Fruit fly (Drosophila melanogaster): ENCODE measurements around the gene CG8281.

Gene CG8281

DNA sequence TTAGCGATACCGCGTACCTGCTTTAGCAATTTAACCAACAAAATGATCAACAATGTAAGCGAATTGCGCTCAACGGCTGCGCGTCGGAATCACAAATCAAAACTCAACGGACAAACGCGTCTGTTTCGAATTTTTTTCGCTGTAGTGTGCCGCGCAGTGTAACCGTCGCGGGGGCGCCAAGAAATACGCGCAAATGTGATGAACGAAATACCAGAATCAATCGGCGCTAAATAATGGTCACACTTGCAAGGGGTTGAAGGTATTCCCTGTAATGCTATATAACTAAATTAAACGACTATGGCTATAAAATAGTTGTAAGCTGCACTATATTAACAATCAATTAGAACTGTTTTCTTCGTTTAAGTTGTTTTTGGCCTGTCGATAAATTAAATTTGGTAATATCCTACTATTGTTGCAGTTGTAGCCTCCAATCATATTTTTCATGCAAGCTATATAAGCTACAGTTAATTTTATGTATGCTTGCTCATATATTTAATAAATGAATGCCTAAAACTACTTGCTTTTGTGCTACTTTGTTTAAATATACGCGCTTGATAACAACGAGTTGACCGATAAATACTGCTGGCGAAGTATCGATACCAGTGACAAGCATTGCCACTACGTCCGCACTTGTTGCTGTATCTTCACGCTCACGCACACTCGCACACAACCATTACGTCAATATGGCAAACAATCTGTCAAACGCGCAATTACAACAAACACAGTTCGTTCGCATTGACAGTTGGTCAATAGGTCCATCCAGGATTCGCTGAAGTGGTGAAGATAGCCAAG, at the start of gene CG8281, which contains the start of gene pbl:
Gene CG8281, plus strand, starts transcription at position 699 of the 792 bp plus-strand sequence.
Gene pbl, minus strand, starts transcription at position 190 of the 792 bp plus-strand sequence.
- no peak for TF ChIP-seq dmrt93B (GFP tag; optimal IDR thresholded peaks at IDR 0.05)
- TF ChIP-seq Vsx2 (GFP tag; optimal IDR thresholded peaks at IDR 0.05; ENCODE audit: partially characterized antibody): no peak
- TF ChIP-seq foxo (GFP tag; optimal IDR thresholded peaks at IDR 0.05): peak in 1 of 2 experiments; percentile 45
- TF ChIP-seq br (GFP tag; optimal IDR thresholded peaks at IDR 0.05): no peak
- TF ChIP-seq CG9705 (GFP tag; optimal IDR thresholded peaks at IDR 0.05): peak; percentile 28
- no peak for TF ChIP-seq Hr83 (GFP tag; optimal IDR thresholded peaks at IDR 0.05; ENCODE audit: poor library complexity, severe bottlenecking)
- no peak for TF ChIP-seq N (GFP tag; optimal IDR thresholded peaks at IDR 0.05)
- TF ChIP-seq h (GFP tag; optimal IDR thresholded peaks at IDR 0.05): peak; percentile 18
- no peak for TF ChIP-seq usp (GFP tag; optimal IDR thresholded peaks at IDR 0.05)
- no peak for TF ChIP-seq pan (optimal IDR thresholded peaks at IDR 0.05)
- TF ChIP-seq psq (GFP tag; optimal IDR thresholded peaks at IDR 0.05): peak; percentile 24
- no peak for TF ChIP-seq dsf (GFP tag; optimal IDR thresholded peaks at IDR 0.05; ENCODE audit: borderline replicate concordance)
- peak; percentile 31 for TF ChIP-seq Sp1 (GFP tag; optimal IDR thresholded peaks at IDR 0.05)
- TF ChIP-seq brk (GFP tag; optimal IDR thresholded peaks at IDR 0.05): no peak
- no peak for TF ChIP-seq Jra (GFP tag; optimal IDR thresholded peaks at IDR 0.05)
- no peak for TF ChIP-seq jim (GFP tag; optimal IDR thresholded peaks at IDR 0.05)
- peak; percentile 48 for TF ChIP-seq sv (GFP tag; optimal IDR thresholded peaks at IDR 0.05)
- TF ChIP-seq CrebA (GFP tag; optimal IDR thresholded peaks at IDR 0.05; ENCODE audit: borderline replicate concordance): no peak
- no peak for TF ChIP-seq GATAd (GFP tag; optimal IDR thresholded peaks at IDR 0.05)
- peak; percentile 42 for TF ChIP-seq Hnf4 (GFP tag; optimal IDR thresholded peaks at IDR 0.05)
- TF ChIP-seq dl (GFP tag; optimal IDR thresholded peaks at IDR 0.05; ENCODE audit: insufficient read depth in 1 of 2, partially characterized antibody in 2 of 2): no peak
- TF ChIP-seq Dfd (GFP tag; optimal IDR thresholded peaks at IDR 0.05): no peak
- no peak for TF ChIP-seq Rel (GFP tag; optimal IDR thresholded peaks at IDR 0.05)
- no peak for TF ChIP-seq Rel (tag; optimal IDR thresholded peaks at IDR 0.05)
- TF ChIP-seq lola (GFP tag; optimal IDR thresholded peaks at IDR 0.05): no peak
- TF ChIP-seq CG32264 (GFP tag; optimal IDR thresholded peaks at IDR 0.05): no peak
- no peak for TF ChIP-seq tai (GFP tag; optimal IDR thresholded peaks at IDR 0.05)
- TF ChIP-seq Dif (GFP tag; optimal IDR thresholded peaks at IDR 0.05; ENCODE audit: partially characterized antibody): no peak
- TF ChIP-seq Myc (optimal IDR thresholded peaks at IDR 0.05): no peak
- TF ChIP-seq Mio (GFP tag; optimal IDR thresholded peaks at IDR 0.05): no peak
- peak; percentile 29 for TF ChIP-seq rgr (GFP tag; optimal IDR thresholded peaks at IDR 0.05)
- peak; percentile 15 for TF ChIP-seq fru (GFP tag; optimal IDR thresholded peaks at IDR 0.05)
- peak; percentile 0 for TF ChIP-seq ey (GFP tag; optimal IDR thresholded peaks at IDR 0.05)
- no peak for TF ChIP-seq Abd-B (GFP tag; optimal IDR thresholded peaks at IDR 0.05)
- peak; percentile 51 for TF ChIP-seq HLH106 (tag; optimal IDR thresholded peaks at IDR 0.05)
- TF ChIP-seq woc (GFP tag; optimal IDR thresholded peaks at IDR 0.05): peak; percentile 48
- no peak for TF ChIP-seq Hr78 (GFP tag; optimal IDR thresholded peaks at IDR 0.05)
- TF ChIP-seq OdsH (GFP tag; optimal IDR thresholded peaks at IDR 0.05): no peak
- TF ChIP-seq sage (GFP tag; optimal IDR thresholded peaks at IDR 0.05): no peak

dm6 chr3L:7863267-7863765, 48.9 kb upstream of the CG8281 start:
- TF ChIP-seq Hr78 (GFP tag; optimal IDR thresholded peaks at IDR 0.05) (no peak), dl (GFP tag; optimal IDR thresholded peaks at IDR 0.05; ENCODE audit: insufficient read depth in 1 of 2, partially characterized antibody in 2 of 2) (no peak), CG9705 (GFP tag; optimal IDR thresholded peaks at IDR 0.05) (no peak), Hnf4 (GFP tag; optimal IDR thresholded peaks at IDR 0.05) (no peak), jim (GFP tag; optimal IDR thresholded peaks at IDR 0.05) (no peak), N (GFP tag; optimal IDR thresholded peaks at IDR 0.05) (no peak), br (GFP tag; optimal IDR thresholded peaks at IDR 0.05) (no peak), Vsx2 (GFP tag; optimal IDR thresholded peaks at IDR 0.05; ENCODE audit: partially characterized antibody) (no peak)

Data from whole organism, wandering third instar larva.